Fruit fly (Drosophila melanogaster) whole organism, embryonic: Measurements from ENCODE around the gene Fit2.

Experiments used
- Antp ChIP-seq: fragments of 200-800 bp; sonication (Bioruptor generic); optimal IDR thresholded peaks from 3 replicates; lab custom pipeline; 2016; ENCODE audit warnings: missing biosample characterization, missing genetic modification characterization
- CG10147 ChIP-seq: fragments of 200-800 bp; sonication (Bioruptor generic); optimal IDR thresholded peaks from 2 replicates; lab custom pipeline; 2019; ENCODE audit warnings: missing biosample characterization, mild to moderate bottlenecking, missing genetic modification characterization, moderate library complexity
- CG1024 ChIP-seq: fragments of 200-800 bp; sonication (Bioruptor generic); IDR thresholded peaks from 2 replicates; pipeline ENCODE4 v1.3.6; 2022; ENCODE audit warnings: missing biosample characterization, missing genetic modification characterization
- CG17359 ChIP-seq: fragments of 200-800 bp; sonication (Bioruptor generic); optimal IDR thresholded peaks from 3 replicates; lab custom pipeline; 2018; ENCODE audit warnings: missing biosample characterization, mild to moderate bottlenecking, missing genetic modification characterization, moderate library complexity
- CG17612 ChIP-seq: fragments of 200-800 bp; sonication (Bioruptor generic); IDR thresholded peaks from 2 replicates; pipeline ENCODE4 v1.3.6; 2022; ENCODE audit warnings: missing biosample characterization, missing genetic modification characterization
- CG6272 ChIP-seq: fragments of 200-800 bp; sonication (Bioruptor generic); IDR thresholded peaks from 2 replicates; pipeline ENCODE4 v1.3.6; 2022; ENCODE audit warnings: missing biosample characterization, missing genetic modification characterization
- bcd ChIP-seq: fragments of 200-800 bp; sonication (Bioruptor generic); optimal IDR thresholded peaks from 2 replicates; lab custom pipeline; 2017; ENCODE audit warnings: missing biosample characterization, mild to moderate bottlenecking, missing genetic modification characterization
- en ChIP-seq: fragments of 200-800 bp; sonication (Bioruptor generic); optimal IDR thresholded peaks from 2 replicates; lab custom pipeline; 2016; ENCODE audit warnings: missing biosample characterization, missing genetic modification characterization
- onecut ChIP-seq: fragments of 200-800 bp; sonication (Bioruptor generic); IDR thresholded peaks from 2 replicates; pipeline ENCODE4 v1.3.6; 2022; ENCODE audit warnings: missing biosample characterization, missing genetic modification characterization
- pzg ChIP-seq: fragments of 200-800 bp; sonication (Bioruptor generic); optimal IDR thresholded peaks from 3 replicates; lab custom pipeline; 2018; ENCODE audit warnings: missing biosample characterization, mild to moderate bottlenecking, missing genetic modification characterization, moderate library complexity

DNA sequence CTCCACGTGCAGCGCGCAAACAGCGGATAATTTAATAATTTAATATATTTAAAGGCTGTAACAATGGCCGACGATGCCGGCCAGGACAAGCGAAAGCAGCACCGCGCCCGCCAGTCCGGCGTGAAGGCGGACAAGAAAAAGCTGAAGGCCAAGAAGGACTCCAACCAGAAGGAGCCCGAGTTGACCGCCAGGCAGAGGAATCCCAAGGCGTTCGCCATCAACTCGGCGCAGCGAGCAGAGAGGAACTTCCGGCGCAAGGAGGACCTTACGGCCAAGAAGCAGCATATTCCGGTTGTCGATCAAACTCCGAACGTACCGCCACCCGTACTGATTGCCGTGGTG, 7.6 kb upstream of the Fit2 start:
- no peak for TF ChIP-seq bcd
- TF ChIP-seq CG1024 (GFP tag; lab: Robert Waterston, UW), result no peak
- no peak for TF ChIP-seq Antp (GFP tag; lab: Kevin White, UChicago)
- no peak for TF ChIP-seq onecut
- TF ChIP-seq pzg, result no peak
- TF ChIP-seq en (GFP tag; lab: Kevin White, UChicago), result no peak
- TF ChIP-seq CG10147 (GFP tag; lab: Kevin White, UChicago), result no peak
- TF ChIP-seq CG6272 (GFP tag; lab: Robert Waterston, UW), result no peak
- no peak for TF ChIP-seq CG17359 (tag; lab: Kevin White, UChicago)
- TF ChIP-seq CG17612, result no peak
